Fruit fly (Drosophila melanogaster) whole organism, embryonic: ENCODE results near the gene Acn.

ENCODE experiments used
- CG10274 ChIP-seq: fragments of 200-800 bp; sonication (Bioruptor generic); optimal IDR thresholded peaks from 3 replicates; lab custom pipeline; 2017; ENCODE audit warnings: missing biosample characterization, mild to moderate bottlenecking, missing genetic modification characterization
- CG10462 ChIP-seq: fragments of 200-800 bp; sonication (Bioruptor generic); optimal IDR thresholded peaks from 2 replicates; lab custom pipeline; 2016; ENCODE audit warnings: missing biosample characterization, missing genetic modification characterization
- CG10543 ChIP-seq: fragments of 200-800 bp; sonication (Bioruptor generic); optimal IDR thresholded peaks from 3 replicates; lab custom pipeline; 2017; ENCODE audit warnings: missing biosample characterization, mild to moderate bottlenecking, missing genetic modification characterization, moderate library complexity
- CG10959 ChIP-seq: fragments of 200-800 bp; sonication (Bioruptor generic); IDR thresholded peaks from 2 replicates; pipeline ENCODE4 v1.3.6; 2022; ENCODE audit warnings: missing biosample characterization, missing genetic modification characterization
- CG11247 ChIP-seq: fragments of 200-800 bp; sonication (Bioruptor generic); IDR thresholded peaks from 2 replicates; pipeline ENCODE4 v1.3.6; 2022; ENCODE audit warnings: missing biosample characterization, missing genetic modification characterization
- CG11723 ChIP-seq: fragments of 200-800 bp; sonication (Bioruptor generic); optimal IDR thresholded peaks from 2 replicates; lab custom pipeline; 2017; ENCODE audit warnings: missing biosample characterization, mild to moderate bottlenecking, missing genetic modification characterization
- CG12659 ChIP-seq: fragments of 200-800 bp; sonication (Bioruptor generic); optimal IDR thresholded peaks from 3 replicates; lab custom pipeline; 2017; ENCODE audit warnings: mild to moderate bottlenecking, missing biosample characterization, missing genetic modification reagents, missing genetic modification characterization
- CG13123 ChIP-seq: fragments of 200-800 bp; sonication (Bioruptor generic); optimal IDR thresholded peaks from 2 replicates; lab custom pipeline; 2016; ENCODE audit warnings: missing biosample characterization, missing genetic modification characterization
- CG15011 ChIP-seq: fragments of 200-800 bp; sonication (Bioruptor generic); optimal IDR thresholded peaks from 3 replicates; lab custom pipeline; 2018; ENCODE audit warnings: missing biosample characterization, mild to moderate bottlenecking, missing genetic modification characterization
- CG6791 ChIP-seq: fragments of 200-800 bp; sonication (Bioruptor generic); IDR thresholded peaks from 3 replicates; pipeline ENCODE4 v1.3.6; 2022; ENCODE audit warnings: missing biosample characterization, missing genetic modification characterization; ENCODE audit not compliant: partially characterized antibody
- CG6813 ChIP-seq: fragments of 200-800 bp; sonication (Bioruptor generic); optimal IDR thresholded peaks from 2 replicates; lab custom pipeline; 2017; ENCODE audit warnings: missing biosample characterization, missing genetic modification characterization, mild to moderate bottlenecking, moderate library complexity, missing genetic modification reagents
- CG6854 ChIP-seq: fragments of 200-800 bp; sonication (Bioruptor generic); optimal IDR thresholded peaks from 3 replicates; lab custom pipeline; 2017; ENCODE audit warnings: missing biosample characterization, mild to moderate bottlenecking, missing genetic modification characterization
- CG7839 ChIP-seq: fragments of 200-800 bp; sonication (Bioruptor generic); optimal IDR thresholded peaks from 3 replicates; lab custom pipeline; 2018; ENCODE audit warnings: missing biosample characterization, mild to moderate bottlenecking, missing genetic modification characterization, moderate library complexity
- CG7928 ChIP-seq: fragments of 200-800 bp; sonication (Bioruptor generic); optimal IDR thresholded peaks from 2 replicates; lab custom pipeline; 2017; ENCODE audit warnings: missing biosample characterization, mild to moderate bottlenecking, missing genetic modification characterization
- CG9797 ChIP-seq: fragments of 200-800 bp; sonication (Bioruptor generic); optimal IDR thresholded peaks from 3 replicates; lab custom pipeline; 2018; ENCODE audit warnings: missing biosample characterization, mild to moderate bottlenecking, missing genetic modification characterization
- D19A ChIP-seq: fragments of 200-800 bp; optimal IDR thresholded peaks from 3 replicates; lab custom pipeline; 2019; ENCODE audit warnings: missing biosample characterization, mild to moderate bottlenecking, missing genetic modification characterization, moderate library complexity
- Dek ChIP-seq: fragments of 200-800 bp; sonication (Bioruptor generic); optimal IDR thresholded peaks from 3 replicates; lab custom pipeline; 2019; ENCODE audit warnings: missing biosample characterization, mild to moderate bottlenecking, missing genetic modification characterization, moderate library complexity
- Dip3 ChIP-seq: fragments of 200-800 bp; sonication (Bioruptor generic); optimal IDR thresholded peaks from 3 replicates; lab custom pipeline; 2016; ENCODE audit warnings: missing biosample characterization, missing genetic modification characterization
- E2f2 ChIP-seq: fragments of 200-800 bp; sonication (Bioruptor generic); IDR thresholded peaks from 2 replicates; pipeline ENCODE4 v1.3.6; 2022; ENCODE audit warnings: missing biosample characterization, missing genetic modification characterization
- GATAe ChIP-seq: fragments of 200-800 bp; sonication (Bioruptor generic); conservative IDR thresholded peaks from 2 replicates; pipeline ENCODE4 v1.3.6; 2022; ENCODE audit warnings: missing biosample characterization, missing genetic modification characterization
- H15 ChIP-seq: fragments of 200-800 bp; sonication (Bioruptor generic); IDR thresholded peaks from 3 replicates; pipeline ENCODE4 v1.3.6; 2022; ENCODE audit warnings: missing biosample characterization, missing genetic modification characterization
- Hey ChIP-seq: fragments of 200-800 bp; sonication (Bioruptor generic); optimal IDR thresholded peaks from 3 replicates; lab custom pipeline; 2018; ENCODE audit warnings: missing biosample characterization, mild to moderate bottlenecking, missing genetic modification characterization
- Nf-YC ChIP-seq: fragments of 200-800 bp; optimal IDR thresholded peaks from 3 replicates; lab custom pipeline; 2019; ENCODE audit warnings: missing biosample characterization, mild to moderate bottlenecking, missing genetic modification characterization, moderate library complexity
- NfI ChIP-seq: fragments of 200-800 bp; sonication (Bioruptor generic); optimal IDR thresholded peaks from 3 replicates; lab custom pipeline; 2018; ENCODE audit warnings: missing biosample characterization, mild to moderate bottlenecking, missing genetic modification characterization, moderate library complexity
- Rfx ChIP-seq: fragments of 200-800 bp; sonication (Bioruptor generic); IDR thresholded peaks from 2 replicates; pipeline ENCODE4 v1.3.6; 2022; ENCODE audit warnings: missing biosample characterization, missing genetic modification characterization
- br ChIP-seq: fragments of >200 bp; optimal IDR thresholded peaks from 2 replicates; lab custom pipeline; 2017
- bsh ChIP-seq, 2 experiments: fragments of 200-800 bp; sonication (Bioruptor generic); optimal IDR thresholded peaks; 2 replicates each; lab custom pipeline; 2017 to 2018; ENCODE audit warnings: mild to moderate bottlenecking in 2 of 2, missing biosample characterization in 2 of 2, missing genetic modification characterization in 2 of 2, moderate library complexity in 1 of 2
- chinmo ChIP-seq: fragments of 200-800 bp; sonication (Bioruptor generic); IDR thresholded peaks from 4 replicates; pipeline ENCODE4 v1.3.6; 2022; ENCODE audit warnings: missing biosample characterization, missing genetic modification characterization; ENCODE audit not compliant: partially characterized antibody
- crol ChIP-seq: fragments of 200-800 bp; sonication (Bioruptor generic); IDR thresholded peaks from 2 replicates; pipeline ENCODE4 v1.3.6; 2022; ENCODE audit warnings: missing biosample characterization, missing genetic modification characterization
- crp ChIP-seq, 2 experiments: fragments of 200-800 bp; sonication (Bioruptor generic); optimal IDR thresholded peaks; 2 replicates in 1 of 2; 3 replicates in 1 of 2; lab custom pipeline; 2017; ENCODE audit warnings: missing biosample characterization in 2 of 2, missing genetic modification characterization in 2 of 2, mild to moderate bottlenecking in 1 of 2, moderate library complexity in 1 of 2
- da ChIP-seq: fragments of 200-800 bp; sonication (Bioruptor generic); optimal IDR thresholded peaks from 2 replicates; lab custom pipeline; 2016; ENCODE audit warnings: missing biosample characterization, missing genetic modification characterization
- disco-r ChIP-seq: fragments of 200-800 bp; sonication (Bioruptor generic); optimal IDR thresholded peaks from 2 replicates; lab custom pipeline; 2016; ENCODE audit warnings: missing biosample characterization, missing genetic modification characterization
- esg ChIP-seq: fragments of 200-800 bp; sonication (Bioruptor generic); conservative IDR thresholded peaks from 2 replicates; pipeline ENCODE4 v1.3.6; 2022; ENCODE audit warnings: missing biosample characterization, missing genetic modification characterization
- exex ChIP-seq: fragments of 200-800 bp; sonication (Bioruptor generic); optimal IDR thresholded peaks from 4 replicates; lab custom pipeline; 2018; ENCODE audit warnings: missing biosample characterization, mild to moderate bottlenecking, missing genetic modification characterization, moderate library complexity
- jumu ChIP-seq: fragments of 200-800 bp; sonication (Bioruptor generic); optimal IDR thresholded peaks from 3 replicates; lab custom pipeline; 2016; ENCODE audit warnings: missing biosample characterization, missing genetic modification characterization
- klu ChIP-seq: fragments of 200-800 bp; sonication (Bioruptor generic); IDR thresholded peaks from 2 replicates; pipeline ENCODE4 v1.3.6; 2022; ENCODE audit warnings: missing biosample characterization, missing genetic modification characterization
- lab ChIP-seq: fragments of 200-800 bp; sonication (Bioruptor generic); optimal IDR thresholded peaks from 3 replicates; lab custom pipeline; 2017; ENCODE audit warnings: missing biosample characterization, missing genetic modification characterization, mild to moderate bottlenecking, moderate library complexity, missing genetic modification reagents
- lbe ChIP-seq: fragments of 200-800 bp; sonication (Bioruptor generic); optimal IDR thresholded peaks from 2 replicates; lab custom pipeline; 2016; ENCODE audit warnings: missing biosample characterization, mild to moderate bottlenecking, missing genetic modification characterization
- nmo ChIP-seq: fragments of 200-800 bp; sonication (Bioruptor generic); optimal IDR thresholded peaks from 2 replicates; lab custom pipeline; 2018; ENCODE audit warnings: missing biosample characterization, mild to moderate bottlenecking, missing genetic modification characterization, moderate library complexity
- otp ChIP-seq: fragments of 200-800 bp; sonication (Bioruptor generic); IDR thresholded peaks from 3 replicates; pipeline ENCODE4, ENCODE4 v1.3.6; 2022; ENCODE audit warnings: missing biosample characterization, missing genetic modification characterization
- pan ChIP-seq, 4 experiments: fragments of >200 bp in 3 of 4; fragments of 200-800 bp in 1 of 4; sonication (Bioruptor generic) in 1 of 4; optimal IDR thresholded peaks in 3 of 4; IDR thresholded peaks in 1 of 4; 2 replicates each; pipeline versions ENCODE4 v1.3.6 to Lab custom; 2017 to 2022; ENCODE audit warnings: missing biosample characterization in 2 of 4, missing genetic modification characterization in 2 of 4, mixed read lengths in 1 of 4
- pb ChIP-seq: fragments of 200-800 bp; sonication (Bioruptor generic); optimal IDR thresholded peaks from 3 replicates; lab custom pipeline; 2016; ENCODE audit warnings: missing biosample characterization, missing genetic modification characterization
- pzg ChIP-seq: fragments of 200-800 bp; sonication (Bioruptor generic); optimal IDR thresholded peaks from 3 replicates; lab custom pipeline; 2018; ENCODE audit warnings: missing biosample characterization, mild to moderate bottlenecking, missing genetic modification characterization, moderate library complexity
- sima ChIP-seq: fragments of 200-800 bp; sonication (Bioruptor generic); optimal IDR thresholded peaks from 2 replicates; lab custom pipeline; 2016; ENCODE audit warnings: missing biosample characterization, missing genetic modification characterization
- sqz ChIP-seq: fragments of 200-800 bp; sonication (Bioruptor generic); optimal IDR thresholded peaks from 3 replicates; lab custom pipeline; 2018; ENCODE audit warnings: missing biosample characterization, mild to moderate bottlenecking, missing genetic modification characterization
- tna ChIP-seq: fragments of 200-800 bp; sonication (Bioruptor generic); IDR thresholded peaks from 2 replicates; pipeline ENCODE4 v1.3.6; 2022; ENCODE audit warnings: missing biosample characterization, missing genetic modification characterization; ENCODE audit not compliant: partially characterized antibody
- wdn ChIP-seq: fragments of 200-800 bp; sonication (Bioruptor generic); IDR thresholded peaks from 2 replicates; pipeline ENCODE4 v1.3.6; 2022; ENCODE audit warnings: missing biosample characterization, missing genetic modification characterization

Acn gene

DNA sequence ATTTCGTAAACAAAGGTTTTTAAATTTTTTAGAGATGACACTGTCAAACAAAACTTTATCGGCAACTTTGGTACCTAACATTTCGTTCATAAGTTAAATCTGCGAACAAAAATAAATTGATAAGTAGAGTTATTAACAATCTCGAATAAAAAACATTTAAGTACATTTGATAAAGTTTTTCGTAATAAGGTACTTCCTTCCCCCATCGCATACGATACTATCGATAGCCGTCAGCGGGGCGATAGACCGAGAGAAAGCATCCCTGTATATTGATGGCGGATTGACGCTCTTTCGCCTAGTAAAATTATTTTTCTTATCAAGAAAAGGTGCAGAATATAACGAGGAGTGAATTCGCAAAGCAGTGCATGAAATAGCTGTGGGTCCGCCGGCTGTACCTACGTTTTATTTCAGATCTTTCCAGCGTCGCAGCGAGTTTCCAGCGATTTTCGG lies at the start of gene Acn, which contains the start of gene Ttc19 (continued):
- TF ChIP-seq CG6791 (GFP tag; lab: Robert Waterston, UW): peak; percentile 96
- peak; percentile 72 for TF ChIP-seq klu (GFP tag; lab: Robert Waterston, UW)
- no peak for TF ChIP-seq CG10274 (GFP tag; lab: Kevin White, UChicago)
- peak in 1 of 2 experiments; percentile 58 for TF ChIP-seq crp (GFP tag; optimal IDR thresholded peaks at IDR 0.05; lab: Kevin White, UChicago)
- peak; percentile 85 for TF ChIP-seq CG11247 (GFP tag; lab: Robert Waterston, UW)
- TF ChIP-seq CG11723 (GFP tag; lab: Kevin White, UChicago): peak; percentile 43
- peak; percentile 90 for TF ChIP-seq Rfx (GFP tag; lab: Robert Waterston, UW)
- peak; percentile 74 for TF ChIP-seq CG10959 (GFP tag; lab: Robert Waterston, UW)
- TF ChIP-seq CG10462 (GFP tag; lab: Kevin White, UChicago): peak; percentile 80
- peak; percentile 33 for TF ChIP-seq CG6854 (GFP tag; lab: Kevin White, UChicago)
- TF ChIP-seq CG9797 (GFP tag; lab: Kevin White, UChicago): peak; percentile 39
- TF ChIP-seq CG7839 (tag; lab: Kevin White, UChicago): peak; percentile 78
- no peak for TF ChIP-seq sima (GFP tag; lab: Kevin White, UChicago)
- no peak for TF ChIP-seq D19A (tag; lab: Kevin White, UChicago)
- peak; percentile 77 for TF ChIP-seq disco-r (GFP tag; lab: Kevin White, UChicago)
- peak; percentile 83 for TF ChIP-seq esg (GFP tag; lab: Robert Waterston, UW)
- TF ChIP-seq br (lab: Kevin White, UChicago): no peak
- TF ChIP-seq CG15011 (GFP tag; lab: Kevin White, UChicago): no peak
- peak; percentile 71 for TF ChIP-seq E2f2
- peak; percentile 49 for TF ChIP-seq CG7928 (GFP tag; lab: Kevin White, UChicago)
- peak; percentile 76 for TF ChIP-seq da (GFP tag; lab: Kevin White, UChicago)
- TF ChIP-seq jumu (GFP tag; lab: Kevin White, UChicago): peak; percentile 91
- TF ChIP-seq crol (GFP tag; lab: Robert Waterston, UW): peak; percentile 45
- TF ChIP-seq Dek: peak; percentile 82
- TF ChIP-seq NfI (GFP tag; lab: Kevin White, UChicago): peak; percentile 86
- TF ChIP-seq CG13123 (GFP tag; lab: Kevin White, UChicago): peak; percentile 65
- TF ChIP-seq pzg (GFP tag; lab: Kevin White, UChicago): peak; percentile 73
- peak; percentile 7 to 80 for TF ChIP-seq bsh (GFP tag; optimal IDR thresholded peaks at IDR 0.05; lab: Kevin White, UChicago)
- peak; percentile 78 for TF ChIP-seq pb (GFP tag; lab: Kevin White, UChicago)
- TF ChIP-seq H15 (GFP tag; lab: Robert Waterston, UW): peak; percentile 84
- peak; percentile 87 for TF ChIP-seq Dip3 (GFP tag; lab: Kevin White, UChicago)
- peak; percentile 84 for TF ChIP-seq lab (GFP tag; lab: Kevin White, UChicago)
- peak; percentile 70 for TF ChIP-seq lbe (GFP tag; lab: Kevin White, UChicago)

DNA sequence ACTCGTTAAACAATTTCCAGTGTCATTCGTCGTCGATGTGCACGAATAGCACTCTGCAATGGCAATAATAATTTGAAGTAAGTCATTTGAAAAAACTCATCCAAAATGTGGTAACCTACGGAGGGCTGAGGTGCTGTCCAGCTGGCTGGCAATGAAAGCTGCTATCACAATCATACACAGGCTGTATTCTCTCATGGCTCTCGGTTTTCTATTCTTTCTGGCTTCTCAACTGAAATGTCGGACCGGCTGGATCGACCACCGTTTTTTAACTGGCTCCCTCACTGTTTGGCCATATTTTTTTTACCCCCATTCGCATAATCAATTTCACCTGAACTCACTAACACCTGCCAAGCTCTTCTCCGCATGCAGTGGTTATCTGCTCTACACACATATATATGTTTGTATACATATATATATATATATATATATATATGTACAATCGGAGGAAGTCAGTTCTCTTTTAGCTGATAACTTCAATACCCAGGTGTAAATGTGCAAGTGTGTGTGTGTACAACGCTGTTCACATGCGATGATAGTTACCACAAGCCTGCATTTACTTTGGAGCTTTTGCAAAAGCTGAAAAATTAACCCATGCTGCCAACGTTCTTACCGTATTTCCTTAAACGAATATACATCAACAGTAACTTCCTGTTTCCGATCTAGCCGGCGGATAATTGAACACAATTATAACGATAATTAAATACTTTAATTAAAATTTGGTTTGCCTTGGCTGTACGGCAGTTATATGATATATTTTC lies 49.3 kb upstream of the Acn start, which contains the start of gene CG10650:
TSS of gene CG10650 (minus strand) at position 275 of the 758 bp plus-strand sequence.
- no peak for TF ChIP-seq CG12659
- TF ChIP-seq chinmo: peak; percentile 78; the same call in 2 of the 4 replicates
- peak; percentile 36 for TF ChIP-seq Hey (tag; lab: Kevin White, UChicago)
- peak; percentile 64 for TF ChIP-seq CG10543 (GFP tag; lab: Kevin White, UChicago)
- no peak for TF ChIP-seq nmo (GFP tag; lab: Kevin White, UChicago)
- TF ChIP-seq tna: no peak
- TF ChIP-seq wdn: no peak
- TF ChIP-seq pan (optimal IDR thresholded peaks at IDR 0.05; lab: Kevin White, UChicago): no peak
- no peak for TF ChIP-seq pan (GFP tag; optimal IDR thresholded peaks at IDR 0.05 in 1 of 2, IDR thresholded peaks at IDR 0.05 in 1 of 2)
- TF ChIP-seq br (lab: Kevin White, UChicago): no peak
- TF ChIP-seq CG6813 (GFP tag; lab: Kevin White, UChicago): peak; percentile 5
- peak; percentile 37 for TF ChIP-seq GATAe
- peak; percentile 12 for TF ChIP-seq Nf-YC (tag; lab: Kevin White, UChicago)
- 0 out of 3 replicates have a peak, but pooled peaks have one; percentile 19 for TF ChIP-seq otp (GFP tag; lab: Robert Waterston, UW)
- peak; percentile 39 for TF ChIP-seq exex (tag; lab: Kevin White, UChicago)
- TF ChIP-seq sqz (GFP tag; lab: Kevin White, UChicago): peak; percentile 61
